Worm (Caenorhabditis elegans): ENCODE measurements around the gene col-87.

ce11 chrII:14104470-14104869 lies 10.0 kb upstream of the col-87 start, which contains the start of gene gur-4:
- TF ChIP-seq ztf-23 (GFP tag; IDR thresholded peaks at IDR 0.05) (no peak), klf-2 (GFP tag; conservative IDR thresholded peaks at IDR 0.05) (no peak), med-1 (GFP tag; optimal IDR thresholded peaks at IDR 0.05; ENCODE audit: insufficient read depth) (no peak), ztf-29 (GFP tag; IDR thresholded peaks at IDR 0.05) (no peak), T22C8.4 (GFP tag; IDR thresholded peaks at IDR 0.05) (no peak), cog-1 (tag; optimal IDR thresholded peaks at IDR 0.05) (no peak), flt-1 (GFP tag; IDR thresholded peaks at IDR 0.05) (no peak)
